Worm (Caenorhabditis elegans) whole organism, L4 larva: ENCODE data around the gene fbxl-4.

Experiments
- D1046.2 ChIP-seq: fragments of 200-800 bp; sonication (Bioruptor generic); IDR thresholded peaks from 2 replicates; pipeline ENCODE4 v1.3.6; 2022; ENCODE audit warnings: missing genetic modification characterization, missing compliant biosample characterization
- F10B5.3 ChIP-seq: sonication (generic microtip); optimal IDR thresholded peaks from 2 replicates; lab custom pipeline; 2016; ENCODE audit warnings: mild to moderate bottlenecking, missing genetic modification characterization, missing compliant biosample characterization
- F37D6.2 ChIP-seq: sonication (generic microtip); optimal IDR thresholded peaks from 2 replicates; lab custom pipeline; 2016; ENCODE audit warnings: mild to moderate bottlenecking, missing genetic modification characterization, missing compliant biosample characterization
- R02D3.7 ChIP-seq: fragments of 150-350 bp; sonication (generic microtip); optimal IDR thresholded peaks from 3 replicates; lab custom pipeline; 2014; ENCODE audit warnings: missing biosample characterization, missing genetic modification characterization
- T20F7.1 ChIP-seq: fragments of 200-800 bp; sonication (Bioruptor generic); optimal IDR thresholded peaks from 2 replicates; lab custom pipeline; 2018; ENCODE audit warnings: mild to moderate bottlenecking, missing genetic modification characterization, missing compliant biosample characterization
- T26A8.4 ChIP-seq: fragments of 200-800 bp; sonication (Bioruptor generic); IDR thresholded peaks from 2 replicates; pipeline ENCODE4 v1.3.6; 2022; ENCODE audit warnings: missing genetic modification characterization, missing compliant biosample characterization
- Y105C5A.15 ChIP-seq: fragments of 200-800 bp; sonication (Bioruptor generic); IDR thresholded peaks from 2 replicates; pipeline ENCODE4 v1.3.6; 2022; ENCODE audit warnings: missing genetic modification characterization, missing compliant biosample characterization
- Y75B8A.6 ChIP-seq: fragments of 200-800 bp; sonication (Bioruptor generic); IDR thresholded peaks from 2 replicates; pipeline ENCODE4 v1.3.6; 2022; ENCODE audit warnings: missing genetic modification reagents, missing genetic modification characterization, missing compliant biosample characterization
- aha-1 ChIP-seq: fragments of 150-350 bp; peaks from one replicate; lab custom pipeline; 2014; ENCODE audit warnings: missing biosample characterization, missing genetic modification characterization
- aly-2 ChIP-seq: sonication (generic microtip); optimal IDR thresholded peaks from 2 replicates; lab custom pipeline; 2018; ENCODE audit warnings: missing biosample characterization, missing genetic modification characterization
- attf-4 ChIP-seq: sonication (generic microtip); optimal IDR thresholded peaks from 3 replicates; lab custom pipeline; 2017; ENCODE audit warnings: missing biosample characterization, missing genetic modification characterization
- ceh-20 ChIP-seq: fragments of 200-800 bp; sonication (Bioruptor generic); IDR thresholded peaks from 2 replicates; pipeline ENCODE4 v1.3.6; 2022; ENCODE audit warnings: missing genetic modification reagents, missing genetic modification characterization, missing compliant biosample characterization
- ctbp-1 ChIP-seq: fragments of 200-800 bp; sonication (Bioruptor generic); IDR thresholded peaks from 2 replicates; pipeline ENCODE4 v1.3.6; 2022; ENCODE audit warnings: missing genetic modification reagents, missing genetic modification characterization, missing compliant biosample characterization
- daf-12 ChIP-seq: fragments of 150-350 bp; optimal IDR thresholded peaks from 2 replicates; lab custom pipeline; 2014; ENCODE audit warnings: missing biosample characterization, missing genetic modification reagents, missing genetic modification characterization
- daf-16 ChIP-seq, 3 experiments: sonication (generic microtip); optimal IDR thresholded peaks; 2 replicates each; lab custom pipeline; 2016 to 2017; ENCODE audit warnings: missing genetic modification characterization in 3 of 3, missing genetic modification reagents in 3 of 3, mild to moderate bottlenecking in 2 of 3, missing compliant biosample characterization in 2 of 3, missing biosample characterization in 1 of 3, moderate library complexity in 1 of 3
- daf-8 ChIP-seq: fragments of 200-800 bp; sonication (Bioruptor generic); IDR thresholded peaks from 2 replicates; pipeline ENCODE4 v1.3.6; 2022; ENCODE audit warnings: missing genetic modification characterization, missing compliant biosample characterization
- dmd-8 ChIP-seq: fragments of 200-800 bp; sonication (Bioruptor generic); IDR thresholded peaks from 2 replicates; pipeline ENCODE4 v1.3.6; 2022; ENCODE audit warnings: missing genetic modification characterization, missing compliant biosample characterization
- dve-1 ChIP-seq: sonication (generic microtip); optimal IDR thresholded peaks from 2 replicates; lab custom pipeline; 2017; ENCODE audit warnings: antibody characterized with exemption, mild to moderate bottlenecking, missing genetic modification characterization, missing compliant biosample characterization; ENCODE audit not compliant: insufficient read depth
- fos-1 ChIP-seq: fragments of 150-350 bp; optimal IDR thresholded peaks from 2 replicates; lab custom pipeline; 2014; ENCODE audit warnings: missing biosample characterization, missing genetic modification characterization
- gei-8 ChIP-seq: fragments of 200-800 bp; sonication (Bioruptor generic); optimal IDR thresholded peaks from 2 replicates; lab custom pipeline; 2018; ENCODE audit warnings: mild to moderate bottlenecking, missing genetic modification characterization, missing compliant biosample characterization
- hif-1 ChIP-seq, 2 experiments: sonication (generic microtip); optimal IDR thresholded peaks; 2 replicates each; lab custom pipeline; 2016 to 2017; ENCODE audit warnings: missing compliant biosample characterization in 2 of 2, missing genetic modification characterization in 2 of 2, missing genetic modification reagents in 2 of 2, missing genotype in 2 of 2, mild to moderate bottlenecking in 1 of 2
- lim-7 ChIP-seq: fragments of 200-800 bp; sonication (Bioruptor generic); IDR thresholded peaks from 2 replicates; pipeline ENCODE4 v1.3.6; 2022; ENCODE audit warnings: missing genetic modification characterization, missing compliant biosample characterization
- lin-38 ChIP-seq: fragments of 200-800 bp; sonication (Bioruptor generic); IDR thresholded peaks from 2 replicates; pipeline ENCODE4 v1.3.6; 2022; ENCODE audit warnings: missing genetic modification reagents, missing genetic modification characterization, missing compliant biosample characterization
- lin-39 ChIP-seq: fragments of 150-350 bp; optimal IDR thresholded peaks from 2 replicates; lab custom pipeline; 2014; ENCODE audit warnings: missing biosample characterization, missing genetic modification reagents, missing genetic modification characterization
- lir-3 ChIP-seq: sonication (generic microtip); optimal IDR thresholded peaks from 2 replicates; lab custom pipeline; 2016; ENCODE audit warnings: mild to moderate bottlenecking, missing genetic modification characterization, missing compliant biosample characterization
- lsy-2 ChIP-seq, 2 experiments: fragments of 150-350 bp in 1 of 2; sonication (generic microtip) in 1 of 2; optimal IDR thresholded peaks; 2 replicates each; lab custom pipeline; 2014 to 2017; ENCODE audit warnings: missing biosample characterization in 2 of 2, missing genetic modification characterization in 2 of 2
- mdl-1 ChIP-seq, 2 experiments: fragments of 150-350 bp in 1 of 2; sonication (generic microtip) in 1 of 2; optimal IDR thresholded peaks; 2 replicates each; lab custom pipeline; 2014 to 2017; ENCODE audit warnings: missing biosample characterization in 2 of 2, missing genetic modification characterization in 2 of 2
- mep-1 ChIP-seq: fragments of 150-350 bp; sonication (generic microtip); optimal IDR thresholded peaks from 3 replicates; lab custom pipeline; 2014; ENCODE audit warnings: missing biosample characterization, missing genetic modification characterization
- mes-2 ChIP-seq: sonication (generic microtip); optimal IDR thresholded peaks from 2 replicates; lab custom pipeline; 2016; ENCODE audit warnings: missing genotype, mild to moderate bottlenecking, missing genetic modification characterization, missing compliant biosample characterization; ENCODE audit not compliant: poor library complexity, severe bottlenecking
- mxl-2 ChIP-seq: fragments of 200-800 bp; sonication (Bioruptor generic); conservative IDR thresholded peaks from 2 replicates; pipeline ENCODE4 v1.3.6; 2022; ENCODE audit warnings: missing genetic modification reagents, missing genetic modification characterization, missing compliant biosample characterization
- nhr-10 ChIP-seq: fragments of 150-350 bp; optimal IDR thresholded peaks from 2 replicates; lab custom pipeline; 2014; ENCODE audit warnings: missing biosample characterization, missing genetic modification characterization
- nhr-102 ChIP-seq: sonication (generic microtip); optimal IDR thresholded peaks from 2 replicates; lab custom pipeline; 2016; ENCODE audit warnings: mild to moderate bottlenecking, missing genetic modification characterization, moderate library complexity, missing compliant biosample characterization
- nhr-28 ChIP-seq: fragments of 150-350 bp; optimal IDR thresholded peaks from 2 replicates; lab custom pipeline; 2014; ENCODE audit warnings: missing biosample characterization, missing genetic modification characterization
- nhr-77 ChIP-seq: fragments of 150-350 bp; optimal IDR thresholded peaks from 2 replicates; lab custom pipeline; 2014; ENCODE audit warnings: missing biosample characterization, missing genetic modification characterization
- pha-4 ChIP-seq, 2 experiments: fragments of 150-350 bp in 1 of 2; fragments of 200-800 bp in 1 of 2; sonication (Bioruptor generic) in 1 of 2; IDR thresholded peaks in 1 of 2; optimal IDR thresholded peaks in 1 of 2; 2 replicates each; pipeline versions ENCODE4 v1.3.6 to Lab custom; 2014 to 2022; ENCODE audit warnings: missing genetic modification characterization in 2 of 2, missing genetic modification reagents in 2 of 2, missing biosample characterization in 1 of 2, missing compliant biosample characterization in 1 of 2
- rbr-2 ChIP-seq: sonication (generic microtip); optimal IDR thresholded peaks from 2 replicates; lab custom pipeline; 2016; ENCODE audit warnings: missing genotype, missing genetic modification characterization, missing compliant biosample characterization
- saeg-2 ChIP-seq: fragments of 200-800 bp; sonication (Bioruptor generic); IDR thresholded peaks from 2 replicates; pipeline ENCODE4 v1.3.6; 2022; ENCODE audit warnings: missing genetic modification reagents, missing genetic modification characterization, missing compliant biosample characterization
- skn-1 ChIP-seq: fragments of 150-350 bp; optimal IDR thresholded peaks from 2 replicates; lab custom pipeline; 2014; ENCODE audit warnings: missing biosample characterization, missing genetic modification characterization
- snpc-1.2 ChIP-seq: fragments of 200-800 bp; sonication (Bioruptor generic); IDR thresholded peaks from 2 replicates; pipeline ENCODE4 v1.3.6; 2022; ENCODE audit warnings: missing genetic modification reagents, missing genetic modification characterization, missing compliant biosample characterization
- snpc-4 ChIP-seq: fragments of 150-350 bp; optimal IDR thresholded peaks from 2 replicates; lab custom pipeline; 2014; ENCODE audit warnings: missing biosample characterization, missing genetic modification characterization
- spr-1 ChIP-seq: sonication (generic microtip); optimal IDR thresholded peaks from 2 replicates; lab custom pipeline; 2016; ENCODE audit warnings: mild to moderate bottlenecking, missing genetic modification characterization, missing compliant biosample characterization
- spr-3 ChIP-seq: fragments of 200-800 bp; sonication (Bioruptor generic); optimal IDR thresholded peaks from 2 replicates; lab custom pipeline; 2018; ENCODE audit warnings: mild to moderate bottlenecking, missing genetic modification characterization, missing compliant biosample characterization
- tra-1 ChIP-seq: fragments of 200-800 bp; sonication (Bioruptor generic); IDR thresholded peaks from 2 replicates; pipeline ENCODE4 v1.3.6; 2022; ENCODE audit warnings: missing genetic modification reagents, missing genetic modification characterization, missing compliant biosample characterization
- unc-130 ChIP-seq: sonication (generic microtip); optimal IDR thresholded peaks from 2 replicates; lab custom pipeline; 2016; ENCODE audit warnings: missing genetic modification reagents, missing genetic modification characterization, missing compliant biosample characterization
- unc-39 ChIP-seq: sonication (generic microtip); optimal IDR thresholded peaks from 2 replicates; lab custom pipeline; 2017; ENCODE audit warnings: missing biosample characterization, missing genetic modification characterization
- unc-62 ChIP-seq, 3 experiments: fragments of 150-350 bp in 1 of 3; sonication (generic microtip); optimal IDR thresholded peaks in 2 of 3; peaks in 1 of 3; 1 replicate in 1 of 3; 2 replicates in 2 of 3; lab custom pipeline; 2014 to 2017; ENCODE audit warnings: missing biosample characterization in 3 of 3, missing genetic modification characterization in 3 of 3, missing genetic modification reagents in 3 of 3, missing genotype in 1 of 3
- zag-1 ChIP-seq: fragments of 150-350 bp; optimal IDR thresholded peaks from 2 replicates; lab custom pipeline; 2014; ENCODE audit warnings: missing biosample characterization, missing genetic modification characterization
- zfp-3 ChIP-seq: fragments of 200-800 bp; sonication (Bioruptor generic); conservative IDR thresholded peaks from 2 replicates; pipeline ENCODE4 v1.3.6; 2022; ENCODE audit warnings: missing genetic modification reagents, missing genetic modification characterization, missing compliant biosample characterization
- ztf-7 ChIP-seq: fragments of 150-350 bp; optimal IDR thresholded peaks from 2 replicates; lab custom pipeline; 2014; ENCODE audit warnings: missing biosample characterization, missing genetic modification characterization

Gene fbxl-4

ce11 chrX:6641509-6641908, 52.9 kb downstream of the fbxl-4 start:
- peak; percentile 4 for TF ChIP-seq T20F7.1
- peak; percentile 1 for TF ChIP-seq nhr-10 (tag; lab: Kevin White, UChicago)
- TF ChIP-seq D1046.2: no peak
- no peak for TF ChIP-seq aly-2 (tag; lab: Kevin White, UChicago)
- no peak for TF ChIP-seq spr-1 (tag; lab: Kevin White, UChicago)
- TF ChIP-seq F37D6.2: no peak
- no peak for TF ChIP-seq tra-1 (GFP tag; lab: Robert Waterston, UW)
- TF ChIP-seq R02D3.7 (tag; lab: Kevin White, UChicago): no peak
- no peak for TF ChIP-seq daf-16 (GFP tag; optimal IDR thresholded peaks at IDR 0.05; lab: Kevin White, UChicago)
- TF ChIP-seq daf-16 (tag; optimal IDR thresholded peaks at IDR 0.05; lab: Kevin White, UChicago): peak; percentile 1
- no peak for TF ChIP-seq saeg-2 (GFP tag; lab: Robert Waterston, UW)
- TF ChIP-seq nhr-77 (tag; lab: Kevin White, UChicago): no peak
- no peak for TF ChIP-seq fos-1 (tag; lab: Kevin White, UChicago)
- TF ChIP-seq dve-1 (tag; lab: Kevin White, UChicago): peak; percentile 12
- peak; percentile 26 for TF ChIP-seq nhr-102 (tag; lab: Kevin White, UChicago)
- TF ChIP-seq daf-12 (tag; lab: Kevin White, UChicago): no peak
- TF ChIP-seq F10B5.3: no peak
- peak; percentile 78 for TF ChIP-seq aha-1 (tag; lab: Kevin White, UChicago)
- TF ChIP-seq snpc-1.2 (GFP tag; lab: Robert Waterston, UW): no peak
- TF ChIP-seq unc-39 (tag; lab: Kevin White, UChicago): no peak
- TF ChIP-seq Y105C5A.15: no peak
- TF ChIP-seq unc-62 (GFP tag; optimal IDR thresholded peaks at IDR 0.05 in 1 of 2; lab: Kevin White, UChicago): no peak
- TF ChIP-seq unc-62 (tag; optimal IDR thresholded peaks at IDR 0.05; lab: Kevin White, UChicago): no peak
- no peak for TF ChIP-seq lin-38 (GFP tag; lab: Robert Waterston, UW)
- TF ChIP-seq lir-3: no peak
- TF ChIP-seq nhr-28 (tag; lab: Kevin White, UChicago): peak; percentile 32
- TF ChIP-seq gei-8: no peak
- no peak for TF ChIP-seq pha-4 (GFP tag; IDR thresholded peaks at IDR 0.05; lab: Robert Waterston, UW)
- TF ChIP-seq pha-4 (tag; optimal IDR thresholded peaks at IDR 0.05; lab: Kevin White, UChicago): no peak
- TF ChIP-seq attf-4 (tag; lab: Kevin White, UChicago): no peak
- peak in 1 of 2 experiments; percentile 21 for TF ChIP-seq lsy-2 (tag; optimal IDR thresholded peaks at IDR 0.05; lab: Kevin White, UChicago)

- TF ChIP-seq unc-130 (GFP tag; lab: Kevin White, UChicago) (no peak), daf-8 (no peak), spr-3 (no peak), unc-62 (GFP tag; optimal IDR thresholded peaks at IDR 0.05 in 1 of 2; lab: Kevin White, UChicago) (peak in 1 of 2 experiments; percentile 82), unc-62 (tag; optimal IDR thresholded peaks at IDR 0.05; lab: Kevin White, UChicago) (no peak), Y75B8A.6 (no peak), aha-1 (tag; lab: Kevin White, UChicago) (peak; percentile 95), daf-12 (tag; lab: Kevin White, UChicago) (no peak), tra-1 (GFP tag; lab: Robert Waterston, UW) (0 out of 2 replicates have a peak, but pooled peaks have one; percentile 26), mxl-2 (GFP tag; lab: Robert Waterston, UW) (no peak), snpc-4 (tag; lab: Kevin White, UChicago) (no peak), zag-1 (no peak), T20F7.1 (no peak), T26A8.4 (GFP tag; lab: Robert Waterston, UW) (no peak), nhr-102 (tag; lab: Kevin White, UChicago) (no peak), dve-1 (tag; lab: Kevin White, UChicago) (peak; percentile 69), skn-1 (tag; lab: Kevin White, UChicago) (no peak), mdl-1 (tag; optimal IDR thresholded peaks at IDR 0.05; lab: Kevin White, UChicago) (peak in 1 of 2 experiments; percentile 79), zfp-3 (GFP tag; lab: Robert Waterston, UW) (no peak), lin-39 (no peak), ceh-20 (GFP tag; lab: Robert Waterston, UW) (no peak), lim-7 (GFP tag; lab: Robert Waterston, UW) (no peak), hif-1 (tag; optimal IDR thresholded peaks at IDR 0.05; lab: Kevin White, UChicago) (peak in 1 of 2 experiments; percentile 16), mes-2 (tag; lab: Kevin White, UChicago) (no peak), ctbp-1 (GFP tag; lab: Robert Waterston, UW) (no peak), ztf-7 (tag; lab: Kevin White, UChicago) (no peak), dmd-8 (GFP tag; lab: Robert Waterston, UW) (no peak), mep-1 (tag; lab: Kevin White, UChicago) (peak; percentile 39), rbr-2 (no peak)
These were observed 54.2 kb downstream of the fbxl-4 start for ce11 chrX:6642798-6643197.
